Fruit fly (Drosophila melanogaster): ENCODE results near the gene CG5167.

Gene CG5167

DNA sequence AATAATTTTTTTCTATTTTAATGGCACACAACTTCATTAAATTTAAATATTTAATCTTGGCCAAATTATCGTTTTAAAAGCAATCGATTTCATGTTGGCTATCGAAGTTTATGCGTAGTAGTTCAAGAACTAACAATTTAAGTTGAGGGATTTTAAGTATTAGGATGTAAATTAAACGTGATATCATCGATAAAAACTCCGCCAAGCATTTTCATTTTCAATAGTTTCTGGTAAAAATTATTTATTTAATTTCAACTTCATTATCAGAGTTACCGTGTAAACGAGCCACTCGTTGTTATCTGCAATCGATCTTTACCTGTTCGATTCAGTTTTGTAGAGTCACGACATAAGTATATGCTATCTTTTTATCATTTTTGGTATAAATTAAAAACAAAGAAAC lies 3.4 kb upstream of the CG5167 start (continued):
- peak; percentile 41 for TF ChIP-seq CG9797 (GFP tag; optimal IDR thresholded peaks at IDR 0.05)
- TF ChIP-seq CG12104 (GFP tag; optimal IDR thresholded peaks at IDR 0.05): peak; percentile 98
- TF ChIP-seq sna (GFP tag; IDR thresholded peaks at IDR 0.05; ENCODE audit: partially characterized antibody): no peak
- TF ChIP-seq fd64A (GFP tag; optimal IDR thresholded peaks at IDR 0.05): peak; percentile 95
- peak; percentile 98 for TF ChIP-seq CG8388 (GFP tag; optimal IDR thresholded peaks at IDR 0.05)
- TF ChIP-seq CG15696 (tag; optimal IDR thresholded peaks at IDR 0.05): peak; percentile 100
- peak; percentile 87 for TF ChIP-seq psq (GFP tag; optimal IDR thresholded peaks at IDR 0.05)
- peak; percentile 99 for TF ChIP-seq CG31441 (GFP tag; IDR thresholded peaks at IDR 0.05)
- no peak for TF ChIP-seq CG2129 (GFP tag; IDR thresholded peaks at IDR 0.05; ENCODE audit: partially characterized antibody)
- peak; percentile 94 for TF ChIP-seq CG18764 (GFP tag; optimal IDR thresholded peaks at IDR 0.05)
- TF ChIP-seq Eip74EF (GFP tag; optimal IDR thresholded peaks at IDR 0.05): peak in 1 of 2 experiments; percentile 98
- TF ChIP-seq danr (GFP tag; IDR thresholded peaks at IDR 0.05): peak; percentile 87; the same call in 1 of the 2 replicates
- peak; percentile 96 for TF ChIP-seq ranshi (GFP tag; IDR thresholded peaks at IDR 0.05)
- peak; percentile 79 for TF ChIP-seq CG17612 (GFP tag; IDR thresholded peaks at IDR 0.05)
- peak; percentile 92 for TF ChIP-seq Vsx1 (GFP tag; optimal IDR thresholded peaks at IDR 0.05)
- TF ChIP-seq CG12299 (tag; optimal IDR thresholded peaks at IDR 0.05): peak; percentile 98
- peak; percentile 98 for TF ChIP-seq Sox100B (GFP tag; optimal IDR thresholded peaks at IDR 0.05)
- peak; percentile 98 for TF ChIP-seq CG12769 (tag; optimal IDR thresholded peaks at IDR 0.05)
- peak; percentile 98 for TF ChIP-seq gsb-n (tag; optimal IDR thresholded peaks at IDR 0.05)
- TF ChIP-seq CG32532 (GFP tag; IDR thresholded peaks at IDR 0.05): peak; percentile 96
- TF ChIP-seq vvl (GFP tag; IDR thresholded peaks at IDR 0.05): peak; percentile 99
- peak; percentile 91 for TF ChIP-seq Dip3 (GFP tag; optimal IDR thresholded peaks at IDR 0.05)
- peak; percentile 92 for TF ChIP-seq CG9437 (GFP tag; optimal IDR thresholded peaks at IDR 0.05)
- peak; percentile 93 for TF ChIP-seq CG10462 (GFP tag; optimal IDR thresholded peaks at IDR 0.05)
- peak; percentile 97 for TF ChIP-seq CG6689 (GFP tag; IDR thresholded peaks at IDR 0.05)
- TF ChIP-seq CG3407 (GFP tag; optimal IDR thresholded peaks at IDR 0.05): peak; percentile 95
- TF ChIP-seq hth (optimal IDR thresholded peaks at IDR 0.05): no peak
- peak; percentile 90 for TF ChIP-seq Atf-2 (GFP tag; optimal IDR thresholded peaks at IDR 0.05)
- TF ChIP-seq grn (GFP tag; optimal IDR thresholded peaks at IDR 0.05): peak; percentile 98
- TF ChIP-seq dati (GFP tag; IDR thresholded peaks at IDR 0.05): peak; percentile 90
- peak; percentile 92 for TF ChIP-seq CG7745 (tag; optimal IDR thresholded peaks at IDR 0.05)
- TF ChIP-seq CG5180 (GFP tag; optimal IDR thresholded peaks at IDR 0.05): peak; percentile 91
- peak; percentile 99 for TF ChIP-seq D19A (tag; optimal IDR thresholded peaks at IDR 0.05)
- TF ChIP-seq H2.0 (GFP tag; IDR thresholded peaks at IDR 0.05): peak; percentile 96
- no peak for TF ChIP-seq lov (optimal IDR thresholded peaks at IDR 0.05)
- TF ChIP-seq lov (GFP tag; IDR thresholded peaks at IDR 0.05): peak; percentile 98
- peak; percentile 93 for TF ChIP-seq Usf (GFP tag; optimal IDR thresholded peaks at IDR 0.05)
- peak; percentile 99 for TF ChIP-seq CG33213 (GFP tag; optimal IDR thresholded peaks at IDR 0.05)
- TF ChIP-seq fd102C (GFP tag; optimal IDR thresholded peaks at IDR 0.05): peak; percentile 92
- TF ChIP-seq tin (GFP tag; optimal IDR thresholded peaks at IDR 0.05): peak; percentile 100
- peak; percentile 88 for TF ChIP-seq Lim3 (GFP tag; IDR thresholded peaks at IDR 0.05)
- TF ChIP-seq PHDP (tag; optimal IDR thresholded peaks at IDR 0.05): peak; percentile 99
- TF ChIP-seq caup (GFP tag; optimal IDR thresholded peaks at IDR 0.05; ENCODE audit: severe bottlenecking): peak; percentile 97
- TF ChIP-seq CG15601 (tag; optimal IDR thresholded peaks at IDR 0.05): peak; percentile 98
- no peak for TF ChIP-seq vnd (GFP tag; IDR thresholded peaks at IDR 0.05; ENCODE audit: partially characterized antibody)
- peak; percentile 88 for TF ChIP-seq CG43689 (GFP tag; IDR thresholded peaks at IDR 0.05)

All from whole organism, embryonic.